Worm (Caenorhabditis elegans): ENCODE data around the gene F39G3.5.

The F39G3.5 gene

ce11 chrV:4722314-4722713, at the start of gene F39G3.5:
F39G3.5 (plus strand) TSS chrV:4722614.
- TF ChIP-seq dmd-9 (GFP tag; IDR thresholded peaks at IDR 0.05) (no peak), cey-2 (tag; optimal IDR thresholded peaks at IDR 0.05; ENCODE audit: borderline replicate concordance, insufficient read depth) (no peak), daf-12 (tag; optimal IDR thresholded peaks at IDR 0.05) (no peak)

- no peak for TF ChIP-seq nhr-42 (GFP tag; IDR thresholded peaks at IDR 0.05)
- TF ChIP-seq rbr-2 (tag; optimal IDR thresholded peaks at IDR 0.05): no peak
- no peak for TF ChIP-seq ama-1 (optimal IDR thresholded peaks at IDR 0.05)
- no peak for TF ChIP-seq mdl-1 (tag; optimal IDR thresholded peaks at IDR 0.05)
- TF ChIP-seq ceh-32 (tag; optimal IDR thresholded peaks at IDR 0.05; ENCODE audit: poor library complexity): no peak
- no peak for TF ChIP-seq dmd-9 (GFP tag; IDR thresholded peaks at IDR 0.05)
- TF ChIP-seq fos-1 (tag; optimal IDR thresholded peaks at IDR 0.05): no peak
- no peak for TF ChIP-seq snpc-1.2 (GFP tag; IDR thresholded peaks at IDR 0.05)
- TF ChIP-seq spr-3 (GFP tag; optimal IDR thresholded peaks at IDR 0.05): no peak
- TF ChIP-seq nhr-102 (tag; optimal IDR thresholded peaks at IDR 0.05): no peak
- TF ChIP-seq daf-16 (GFP tag; optimal IDR thresholded peaks at IDR 0.05): no peak
- no peak for TF ChIP-seq daf-16 (tag; optimal IDR thresholded peaks at IDR 0.05)
- TF ChIP-seq T20F7.1 (GFP tag; optimal IDR thresholded peaks at IDR 0.05): no peak
- TF ChIP-seq skn-1 (tag; optimal IDR thresholded peaks at IDR 0.05): no peak
- no peak for TF ChIP-seq dve-1 (tag; optimal IDR thresholded peaks at IDR 0.05; ENCODE audit: insufficient read depth)
Measured at ce11 chrV:4674506-4674905, 47.9 kb upstream of the F39G3.5 start, which contains the start of gene K03B4.8. K03B4.8 (minus strand) TSS chrV:4674606.

ce11 chrV:4676092-4676491, 46.3 kb upstream of the F39G3.5 start, which contains the start of gene K03B4.6:
K03B4.6 (minus strand) TSS chrV:4676192.
- TF ChIP-seq F44E2.7 (GFP tag; IDR thresholded peaks at IDR 0.05) (no peak), duxl-1 (tag; optimal IDR thresholded peaks at IDR 0.05; ENCODE audit: poor library complexity) (no peak), unc-39 (tag; optimal IDR thresholded peaks at IDR 0.05) (no peak), mxl-3 (GFP tag; optimal IDR thresholded peaks at IDR 0.05) (no peak), nhr-102 (tag; optimal IDR thresholded peaks at IDR 0.05) (no peak), skn-1 (tag; optimal IDR thresholded peaks at IDR 0.05) (no peak), jun-1 (tag; optimal IDR thresholded peaks at IDR 0.05) (no peak), ceh-20 (GFP tag; IDR thresholded peaks at IDR 0.05) (no peak), vab-7 (GFP tag; IDR thresholded peaks at IDR 0.05) (no peak)

ce11 chrV:4676812-4677211, 45.6 kb upstream of the F39G3.5 start:
- no peak for TF ChIP-seq snpc-1.2 (GFP tag; IDR thresholded peaks at IDR 0.05)
- TF ChIP-seq F10B5.3 (tag; optimal IDR thresholded peaks at IDR 0.05): no peak
- no peak for TF ChIP-seq spr-3 (GFP tag; optimal IDR thresholded peaks at IDR 0.05)
- TF ChIP-seq nhr-42 (GFP tag; IDR thresholded peaks at IDR 0.05): no peak
- TF ChIP-seq lsy-2 (tag; optimal IDR thresholded peaks at IDR 0.05): no peak

ce11 chrV:4681670-4682069, 40.7 kb upstream of the F39G3.5 start, which contains the start of gene K03B4.4:
K03B4.4 (plus strand) TSS chrV:4681970.
- no peak for TF ChIP-seq ama-1 (optimal IDR thresholded peaks at IDR 0.05)
- no peak for TF ChIP-seq lim-7 (GFP tag; IDR thresholded peaks at IDR 0.05)

- peak in 1 of 2 experiments; percentile 7 for TF ChIP-seq unc-62 (GFP tag; optimal IDR thresholded peaks at IDR 0.05 in 1 of 2)
- TF ChIP-seq unc-62 (tag; optimal IDR thresholded peaks at IDR 0.05): no peak
- no peak for TF ChIP-seq lsy-2 (tag; optimal IDR thresholded peaks at IDR 0.05)
- no peak for TF ChIP-seq lin-1 (GFP tag; IDR thresholded peaks at IDR 0.05)
- no peak for TF ChIP-seq ztf-7 (tag; optimal IDR thresholded peaks at IDR 0.05)
- TF ChIP-seq nhr-42 (GFP tag; IDR thresholded peaks at IDR 0.05): no peak
Measured at ce11 chrV:4684137-4684536, 38.3 kb upstream of the F39G3.5 start.

Measured in whole organism, L4 larva.